Worm (Caenorhabditis elegans) whole organism, late embryonic: Measurements from ENCODE around the gene C33G3.6.

Experiments
- ceh-18 ChIP-seq: sonication (generic microtip); optimal IDR thresholded peaks from 2 replicates; lab custom pipeline; 2016; ENCODE audit warnings: missing genetic modification characterization, missing compliant biosample characterization
- unc-55 ChIP-seq: sonication (generic microtip); optimal IDR thresholded peaks from 2 replicates; lab custom pipeline; 2017; ENCODE audit warnings: missing biosample characterization, missing genetic modification reagents, missing genetic modification characterization

ce11 chrX:14131476-14131875 is 47.3 kb upstream of the C33G3.6 start:
- TF ChIP-seq ceh-18 (tag; lab: Kevin White, UChicago) (no peak), unc-55 (no peak)
